Fruit fly (Drosophila melanogaster) whole organism, adult: Measurements from ENCODE around the gene CG4842.

Source experiments
- CG11617 ChIP-seq: fragments of 200-800 bp; sonication (Bioruptor generic); optimal IDR thresholded peaks from 2 replicates; lab custom pipeline; 2017; ENCODE audit warnings: mild to moderate bottlenecking, missing biosample characterization, missing genetic modification reagents, missing genetic modification characterization
- CG12768 ChIP-seq: fragments of 200-800 bp; sonication (Bioruptor generic); optimal IDR thresholded peaks from 2 replicates; lab custom pipeline; 2017; ENCODE audit warnings: missing biosample characterization, missing genetic modification characterization, mild to moderate bottlenecking, moderate library complexity, missing genetic modification reagents
- CG14711 ChIP-seq: fragments of 200-800 bp; sonication (Bioruptor generic); optimal IDR thresholded peaks from 2 replicates; lab custom pipeline; 2018; ENCODE audit warnings: missing biosample characterization, mild to moderate bottlenecking, missing genetic modification characterization, moderate library complexity
- CG7045 ChIP-seq: fragments of 200-800 bp; sonication (Bioruptor generic); optimal IDR thresholded peaks from 2 replicates; lab custom pipeline; 2017; ENCODE audit warnings: missing biosample characterization, mild to moderate bottlenecking, missing genetic modification characterization
- cic ChIP-seq: fragments of 200-800 bp; sonication (Bioruptor generic); optimal IDR thresholded peaks from 2 replicates; lab custom pipeline; 2017; ENCODE audit warnings: missing biosample characterization, mild to moderate bottlenecking, missing genetic modification characterization, moderate library complexity
- cnc ChIP-seq, 2 experiments: fragments of >200 bp; optimal IDR thresholded peaks; 2 replicates each; lab custom pipeline; 2017
- kay ChIP-seq: fragments of 200-800 bp; sonication (Bioruptor generic); peaks from one replicate; lab custom pipeline; 2016; ENCODE audit warnings: missing biosample characterization, missing genetic modification characterization, borderline replicate concordance
- pad ChIP-seq: fragments of 200-800 bp; sonication (Bioruptor generic); optimal IDR thresholded peaks from 3 replicates; lab custom pipeline; 2017; ENCODE audit warnings: missing biosample characterization, missing genetic modification characterization, mild to moderate bottlenecking, moderate library complexity, missing genetic modification reagents
- tj ChIP-seq: fragments of 200-800 bp; sonication (Bioruptor generic); optimal IDR thresholded peaks from 3 replicates; lab custom pipeline; 2017; ENCODE audit warnings: missing biosample characterization, mild to moderate bottlenecking, missing genetic modification characterization, moderate library complexity

- TF ChIP-seq pad (GFP tag; lab: Kevin White, UChicago): peak; percentile 16
- TF ChIP-seq CG14711: peak; percentile 17
- TF ChIP-seq cnc (optimal IDR thresholded peaks at IDR 0.05; lab: Kevin White, UChicago): no peak
- TF ChIP-seq kay (GFP tag; lab: Kevin White, UChicago): no peak
- TF ChIP-seq CG11617: peak; percentile 17
- TF ChIP-seq CG12768 (GFP tag; lab: Kevin White, UChicago): no peak
- peak; percentile 30 for TF ChIP-seq tj (GFP tag; lab: Kevin White, UChicago)
- no peak for TF ChIP-seq CG7045
- peak; percentile 13 for TF ChIP-seq cic (GFP tag; lab: Kevin White, UChicago)
Observed at dm6 chr3L:16412394-16412950, 44.3 kb downstream of the CG4842 start, which contains the start of gene Serinc.
